Worm (Caenorhabditis elegans) whole organism, young adult: ENCODE measurements around the gene dgk-5.

Experiments used
- F10E7.11 ChIP-seq: sonication (generic microtip); optimal IDR thresholded peaks from 2 replicates; lab custom pipeline; 2017; ENCODE audit warnings: mild to moderate bottlenecking, missing genetic modification characterization, moderate library complexity, missing compliant biosample characterization
- F52B5.7 ChIP-seq: sonication (generic microtip); optimal IDR thresholded peaks from 2 replicates; lab custom pipeline; 2016; ENCODE audit warnings: mild to moderate bottlenecking, missing genetic modification characterization, missing compliant biosample characterization
- Y53G8AR.9 ChIP-seq: fragments of 200-800 bp; sonication (Bioruptor generic); conservative IDR thresholded peaks from 2 replicates; pipeline ENCODE4 v1.3.6; 2022; ENCODE audit warnings: missing genetic modification reagents, missing genetic modification characterization, missing compliant biosample characterization
- Y79H2A.3 ChIP-seq: fragments of 200-800 bp; sonication (Bioruptor generic); conservative IDR thresholded peaks from 2 replicates; pipeline ENCODE4 v1.3.6; 2022; ENCODE audit warnings: missing genetic modification reagents, missing genetic modification characterization, missing compliant biosample characterization
- atf-7 ChIP-seq: sonication (generic microtip); optimal IDR thresholded peaks from 2 replicates; lab custom pipeline; 2017; ENCODE audit warnings: mild to moderate bottlenecking, missing genetic modification characterization, missing compliant biosample characterization
- athp-1 ChIP-seq: sonication (generic microtip); optimal IDR thresholded peaks from 2 replicates; lab custom pipeline; 2017; ENCODE audit warnings: mild to moderate bottlenecking, missing genetic modification characterization, missing compliant biosample characterization
- attf-5 ChIP-seq: fragments of 200-800 bp; sonication (Bioruptor generic); optimal IDR thresholded peaks from 2 replicates; lab custom pipeline; 2018; ENCODE audit warnings: mild to moderate bottlenecking, missing genetic modification characterization, missing compliant biosample characterization
- cebp-2 ChIP-seq: fragments of 200-800 bp; sonication (Bioruptor generic); IDR thresholded peaks from 2 replicates; pipeline ENCODE4 v1.3.6; 2022; ENCODE audit warnings: missing genetic modification characterization, missing compliant biosample characterization
- egrh-3 ChIP-seq: fragments of 200-800 bp; sonication (Bioruptor generic); IDR thresholded peaks from 2 replicates; pipeline ENCODE4 v1.3.6; 2022; ENCODE audit warnings: missing genetic modification reagents, missing genetic modification characterization, missing compliant biosample characterization
- ekl-4 ChIP-seq: fragments of 200-800 bp; sonication (Bioruptor generic); IDR thresholded peaks from 2 replicates; pipeline ENCODE4 v1.3.6; 2022; ENCODE audit warnings: missing genetic modification reagents, missing genetic modification characterization, missing compliant biosample characterization
- him-1 ChIP-seq: sonication (generic microtip); optimal IDR thresholded peaks from 2 replicates; lab custom pipeline; 2016; ENCODE audit warnings: missing genotype, missing genetic modification reagents, missing genetic modification characterization, missing compliant biosample characterization
- hmg-1.2 ChIP-seq: fragments of 200-800 bp; sonication (Bioruptor generic); IDR thresholded peaks from 2 replicates; pipeline ENCODE4 v1.3.6; 2022; ENCODE audit warnings: missing genetic modification reagents, missing genetic modification characterization, missing compliant biosample characterization
- hmg-20 ChIP-seq: fragments of 200-800 bp; sonication (Bioruptor generic); IDR thresholded peaks from 2 replicates; pipeline ENCODE4 v1.3.6; 2022; ENCODE audit warnings: missing genetic modification reagents, missing genetic modification characterization, missing compliant biosample characterization
- lag-1 ChIP-seq: fragments of 200-800 bp; sonication (Bioruptor generic); IDR thresholded peaks from 2 replicates; pipeline ENCODE4 v1.3.6; 2022; ENCODE audit warnings: missing genetic modification reagents, missing genetic modification characterization, missing compliant biosample characterization
- let-607 ChIP-seq, 2 experiments: fragments of 200-800 bp in 1 of 2; sonication (Bioruptor generic) in 1 of 2; sonication (generic microtip) in 1 of 2; optimal IDR thresholded peaks; 2 replicates each; lab custom pipeline; 2016 to 2018; ENCODE audit warnings: mild to moderate bottlenecking in 2 of 2, missing compliant biosample characterization in 2 of 2, missing genetic modification characterization in 2 of 2, moderate library complexity in 2 of 2, missing genotype in 1 of 2
- lin-26 ChIP-seq: fragments of 200-800 bp; sonication (Bioruptor generic); IDR thresholded peaks from 2 replicates; pipeline ENCODE4 v1.3.6; 2022; ENCODE audit warnings: missing genetic modification reagents, missing genetic modification characterization, missing compliant biosample characterization
- lir-1 ChIP-seq: fragments of 200-800 bp; sonication (Bioruptor generic); conservative IDR thresholded peaks from 2 replicates; pipeline ENCODE4 v1.3.6; 2022; ENCODE audit warnings: missing genetic modification reagents, missing genetic modification characterization, missing compliant biosample characterization
- madf-10 ChIP-seq: sonication (generic microtip); optimal IDR thresholded peaks from 2 replicates; lab custom pipeline; 2016; ENCODE audit warnings: mild to moderate bottlenecking, missing genetic modification characterization, missing compliant biosample characterization
- nhr-80 ChIP-seq: sonication (generic microtip); optimal IDR thresholded peaks from 2 replicates; lab custom pipeline; 2016; ENCODE audit warnings: missing genetic modification characterization, missing compliant biosample characterization
- pbrm-1 ChIP-seq: fragments of 200-800 bp; sonication (Bioruptor generic); IDR thresholded peaks from 2 replicates; pipeline ENCODE4 v1.3.6; 2022; ENCODE audit warnings: missing genetic modification reagents, missing genetic modification characterization, missing compliant biosample characterization
- sea-2 ChIP-seq: fragments of 200-800 bp; sonication (Bioruptor generic); IDR thresholded peaks from 2 replicates; pipeline ENCODE4 v1.3.6; 2022; ENCODE audit warnings: missing genetic modification characterization, missing compliant biosample characterization
- snpc-1.3 ChIP-seq: sonication (generic microtip); optimal IDR thresholded peaks from 2 replicates; lab custom pipeline; 2017; ENCODE audit warnings: missing genetic modification characterization, mild to moderate bottlenecking, missing compliant biosample characterization, antibody characterized with exemption, moderate library complexity, missing genotype, missing genetic modification reagents; ENCODE audit not compliant: insufficient read depth
- sptf-2 ChIP-seq: fragments of 200-800 bp; sonication (Bioruptor generic); optimal IDR thresholded peaks from 2 replicates; lab custom pipeline; 2018; ENCODE audit warnings: mild to moderate bottlenecking, missing genetic modification characterization, missing compliant biosample characterization
- zfh-2 ChIP-seq: fragments of 200-800 bp; sonication (Bioruptor generic); conservative IDR thresholded peaks from 2 replicates; pipeline ENCODE4 v1.3.6; 2022; ENCODE audit warnings: missing genetic modification reagents, missing genetic modification characterization, missing compliant biosample characterization
- ztf-3 ChIP-seq: fragments of 200-800 bp; sonication (Bioruptor generic); optimal IDR thresholded peaks from 2 replicates; lab custom pipeline; 2018; ENCODE audit warnings: mild to moderate bottlenecking, missing genetic modification characterization, missing compliant biosample characterization
- ztf-6 ChIP-seq: fragments of 200-800 bp; sonication (Bioruptor generic); IDR thresholded peaks from 2 replicates; pipeline ENCODE4 v1.3.6; 2022; ENCODE audit warnings: missing genetic modification reagents, missing genetic modification characterization, missing compliant biosample characterization

dgk-5 gene

ce11 chrII:6411660-6412451, 59.0 kb downstream of the dgk-5 start:
- TF ChIP-seq zfh-2 (peak; percentile 72), egrh-3 (0 out of 2 replicates have a peak, but pooled peaks have one; percentile 11), Y79H2A.3 (GFP tag; lab: Robert Waterston, UW) (no peak)

DNA sequence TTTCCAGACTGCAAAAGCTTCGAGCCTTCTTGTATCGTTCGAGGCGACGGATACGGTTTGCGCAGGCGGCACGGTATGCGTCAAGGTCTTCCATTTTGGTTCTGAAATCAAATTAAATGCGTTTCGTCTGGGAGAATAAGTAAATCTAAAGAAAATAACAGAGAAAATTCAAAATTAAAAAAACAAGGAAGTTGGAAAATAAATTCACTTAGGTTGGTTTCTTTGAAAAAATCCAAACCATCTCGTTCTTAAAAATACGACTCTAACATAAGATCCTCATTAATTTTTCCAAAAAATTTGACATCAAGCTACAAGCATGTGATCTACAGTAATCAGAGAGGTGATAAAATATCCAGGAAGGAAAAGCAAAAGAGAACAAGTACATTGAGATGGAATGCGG, 60.7 kb downstream of the dgk-5 start, which contains the start of gene T25D10.4:
Gene T25D10.4 (minus strand): TSS at position 101 of the 400 bp plus-strand sequence.
- TF ChIP-seq madf-10 (tag; lab: Kevin White, UChicago) (no peak), F10E7.11 (tag; lab: Kevin White, UChicago) (no peak)

- TF ChIP-seq attf-5 (GFP tag; lab: Kevin White, UChicago) (no peak), let-607 (tag; optimal IDR thresholded peaks at IDR 0.05; lab: Kevin White, UChicago) (no peak), snpc-1.3 (tag; lab: Kevin White, UChicago) (no peak), hmg-1.2 (GFP tag; lab: Robert Waterston, UW) (no peak), atf-7 (tag; lab: Kevin White, UChicago) (no peak)
Measured at ce11 chrII:6409098-6409497, 61.8 kb downstream of the dgk-5 start.

ce11 chrII:6407279-6407678, 63.6 kb downstream of the dgk-5 start, which contains the start of gene spp-11:
spp-11 (minus strand) TSS chrII:6407379.
- no peak for TF ChIP-seq sptf-2 (GFP tag; lab: Kevin White, UChicago)
- TF ChIP-seq sea-2 (GFP tag; lab: Robert Waterston, UW): no peak
- TF ChIP-seq ekl-4 (GFP tag; lab: Robert Waterston, UW): no peak
- TF ChIP-seq hmg-20 (GFP tag; lab: Robert Waterston, UW): no peak
- no peak for TF ChIP-seq nhr-80
- no peak for TF ChIP-seq lir-1
- no peak for TF ChIP-seq cebp-2 (GFP tag; lab: Robert Waterston, UW)
- TF ChIP-seq ztf-6 (GFP tag; lab: Robert Waterston, UW): no peak
- no peak for TF ChIP-seq F52B5.7 (tag; lab: Kevin White, UChicago)
- no peak for TF ChIP-seq him-1
- no peak for TF ChIP-seq lin-26
- no peak for TF ChIP-seq Y53G8AR.9
- TF ChIP-seq pbrm-1 (GFP tag; lab: Robert Waterston, UW): no peak
- no peak for TF ChIP-seq athp-1 (tag; lab: Kevin White, UChicago)
- no peak for TF ChIP-seq ztf-3
- TF ChIP-seq lag-1: no peak
